Worm (Caenorhabditis elegans) whole organism, early embryonic: ENCODE results near the gene mut-15.

Experiments used
- F13C5.2 ChIP-seq: sonication (generic microtip); optimal IDR thresholded peaks from 2 replicates; lab custom pipeline; 2017; ENCODE audit warnings: mild to moderate bottlenecking, missing genetic modification characterization, inconsistent platforms, missing compliant biosample characterization
- aly-1 ChIP-seq: sonication (generic microtip); optimal IDR thresholded peaks from 2 replicates; lab custom pipeline; 2016; ENCODE audit warnings: missing genetic modification characterization, missing compliant biosample characterization
- ama-1 ChIP-seq: fragments of 150-350 bp; optimal IDR thresholded peaks from 2 replicates; lab custom pipeline; 2014
- ceh-13 ChIP-seq: fragments of 200-800 bp; sonication (Bioruptor generic); optimal IDR thresholded peaks from 2 replicates; lab custom pipeline; 2018; ENCODE audit warnings: mild to moderate bottlenecking, missing genetic modification characterization, missing compliant biosample characterization
- ceh-36 ChIP-seq: sonication (generic microtip); optimal IDR thresholded peaks from 2 replicates; lab custom pipeline; 2016; ENCODE audit warnings: missing genetic modification characterization, inconsistent platforms, missing compliant biosample characterization
- hmg-4 ChIP-seq: fragments of 200-800 bp; sonication (Bioruptor generic); optimal IDR thresholded peaks from 2 replicates; lab custom pipeline; 2018; ENCODE audit warnings: mild to moderate bottlenecking, missing genetic modification characterization, missing compliant biosample characterization
- hnd-1 ChIP-seq: sonication (generic microtip); optimal IDR thresholded peaks from 2 replicates; lab custom pipeline; 2016; ENCODE audit warnings: missing genetic modification characterization, missing compliant biosample characterization
- pes-1 ChIP-seq: fragments of 200-800 bp; sonication (Bioruptor generic); IDR thresholded peaks from 2 replicates; pipeline ENCODE4 v1.3.6; 2022; ENCODE audit warnings: missing genetic modification reagents, missing genetic modification characterization, missing compliant biosample characterization
- scrt-1 ChIP-seq: fragments of 200-800 bp; sonication (Bioruptor generic); IDR thresholded peaks from 2 replicates; pipeline ENCODE4 v1.3.6; 2022; ENCODE audit warnings: missing genetic modification characterization, missing compliant biosample characterization
- tbx-37 ChIP-seq: fragments of 200-800 bp; sonication (Bioruptor generic); conservative IDR thresholded peaks from 2 replicates; pipeline ENCODE4 v1.3.6; 2022; ENCODE audit warnings: missing genetic modification reagents, missing genetic modification characterization, missing compliant biosample characterization

ce11 chrV:15000055-15000704 lies 2.2 kb upstream of the mut-15 start, which contains the start of gene rps-16:
- TF ChIP-seq hnd-1 (no peak), ama-1 (lab: Kevin White, UChicago) (peak; percentile 33), ceh-13 (no peak), tbx-37 (GFP tag; lab: Robert Waterston, UW) (no peak), ceh-36 (no peak), scrt-1 (GFP tag; lab: Robert Waterston, UW) (no peak), aly-1 (tag; lab: Kevin White, UChicago) (no peak), hmg-4 (GFP tag; lab: Kevin White, UChicago) (no peak), pes-1 (GFP tag; lab: Robert Waterston, UW) (no peak), F13C5.2 (tag; lab: Kevin White, UChicago) (no peak)
